Comparison of ENCODE assay signal across 3 fruit fly cellular contexts in genomic region chr3L:7830890-7831289, dm6.
TF ChIP-seq lines count a peak whose summit lies in the region.

No protein-coding gene starts in this region.

- no peak for TF ChIP-seq CTCF in whole organism, embryonic (GFP tag; optimal IDR thresholded peaks at IDR 0.05; lab: Kevin White, UChicago)

TF ChIP-seq in whole organism, embryonic, 481 proteins besides CTCF, POLR2A, EP300 and RAD21:
- TF ChIP-seq CG4404 (GFP tag; IDR thresholded peaks at IDR 0.05; lab: Robert Waterston, UW) = peak; percentile 10; the same call in 1 of the 2 replicates
- TF ChIP-seq tx (GFP tag; optimal IDR thresholded peaks at IDR 0.05; lab: Kevin White, UChicago) = no peak
- TF ChIP-seq Ravus (GFP tag; IDR thresholded peaks at IDR 0.05; lab: Robert Waterston, UW) = no peak
- no peak for TF ChIP-seq zen2 (GFP tag; IDR thresholded peaks at IDR 0.05; lab: Robert Waterston, UW; ENCODE audit: partially characterized antibody)
- TF ChIP-seq CG6813 (GFP tag; optimal IDR thresholded peaks at IDR 0.05; lab: Kevin White, UChicago) = no peak
- TF ChIP-seq Med (GFP tag; lab: Kevin White, UChicago) = peak; percentile 60
- no peak for TF ChIP-seq CG11247 (GFP tag; IDR thresholded peaks at IDR 0.05; lab: Robert Waterston, UW)
- TF ChIP-seq lola (GFP tag; optimal IDR thresholded peaks at IDR 0.05; lab: Kevin White, UChicago) = no peak
- no peak for TF ChIP-seq CG10321 (GFP tag; IDR thresholded peaks at IDR 0.05; lab: Robert Waterston, UW)
- TF ChIP-seq Vsx1 (GFP tag; optimal IDR thresholded peaks at IDR 0.05; lab: Kevin White, UChicago) = no peak
- TF ChIP-seq Mad (GFP tag; optimal IDR thresholded peaks at IDR 0.05; lab: Kevin White, UChicago) = no peak
- TF ChIP-seq Jarid2 (GFP tag; optimal IDR thresholded peaks at IDR 0.05; lab: Kevin White, UChicago) = no peak
- TF ChIP-seq CG8478 (optimal IDR thresholded peaks at IDR 0.05; lab: Kevin White, UChicago) = peak; percentile 19
- no peak for TF ChIP-seq slou (GFP tag; optimal IDR thresholded peaks at IDR 0.05; lab: Kevin White, UChicago)
- no peak for TF ChIP-seq so (GFP tag; IDR thresholded peaks at IDR 0.05; lab: Robert Waterston, UW)
- no peak for TF ChIP-seq Hmr (GFP tag; optimal IDR thresholded peaks at IDR 0.05; lab: Kevin White, UChicago)
- TF ChIP-seq vfl (GFP tag; optimal IDR thresholded peaks at IDR 0.05; lab: Kevin White, UChicago) = no peak
- TF ChIP-seq CG10654 (GFP tag; optimal IDR thresholded peaks at IDR 0.05; lab: Kevin White, UChicago) = no peak
- TF ChIP-seq maf-S (GFP tag; optimal IDR thresholded peaks at IDR 0.05; lab: Kevin White, UChicago) = no peak
- peak in 1 of 2 experiments; percentile 88 for TF ChIP-seq Dfd (GFP tag; optimal IDR thresholded peaks at IDR 0.05; lab: Kevin White, UChicago)
- no peak for TF ChIP-seq Aef1 (GFP tag; IDR thresholded peaks at IDR 0.05; lab: Robert Waterston, UW)
- TF ChIP-seq caup (GFP tag; optimal IDR thresholded peaks at IDR 0.05; lab: Kevin White, UChicago; ENCODE audit: severe bottlenecking) = no peak
- TF ChIP-seq PHDP (tag; optimal IDR thresholded peaks at IDR 0.05; lab: Kevin White, UChicago) = no peak
- TF ChIP-seq Max (GFP tag; optimal IDR thresholded peaks at IDR 0.05; lab: Kevin White, UChicago) = no peak
- no peak for TF ChIP-seq CG17568 (GFP tag; optimal IDR thresholded peaks at IDR 0.05; lab: Kevin White, UChicago)
- TF ChIP-seq CG14710 (tag; optimal IDR thresholded peaks at IDR 0.05; lab: Kevin White, UChicago) = no peak
- no peak for TF ChIP-seq CG31365 (tag; optimal IDR thresholded peaks at IDR 0.05; lab: Kevin White, UChicago)
- peak; percentile 0 for TF ChIP-seq Hr39 (optimal IDR thresholded peaks at IDR 0.05; lab: Kevin White, UChicago)
- no peak for TF ChIP-seq Nf-YA (GFP tag; IDR thresholded peaks at IDR 0.05; lab: Robert Waterston, UW)

TF ChIP-seq in whole organism, prepupa, 60 proteins besides CTCF, POLR2A, EP300 and RAD21:
- TF ChIP-seq CG3919 (GFP tag; optimal IDR thresholded peaks at IDR 0.05; lab: Kevin White, UChicago) (peak; percentile 17), Hr4 (GFP tag; optimal IDR thresholded peaks at IDR 0.05; lab: Kevin White, UChicago) (no peak)

TF ChIP-seq in whole organism, wandering third instar larva, 38 proteins besides CTCF, POLR2A, EP300 and RAD21:
- peak; percentile 96 for TF ChIP-seq Dfd (GFP tag; optimal IDR thresholded peaks at IDR 0.05; lab: Kevin White, UChicago)
- no peak for TF ChIP-seq ey (GFP tag; optimal IDR thresholded peaks at IDR 0.05; lab: Kevin White, UChicago)

Comparison
In these comparisons a context has a peak if more than half of its experiments do, and no peak if none do; other contexts are left out.
1. Of the 7 proteins assayed by ChIP-seq in both whole organism, embryonic and whole organism, prepupa: peak only in whole organism, embryonic: Hr39; only in whole organism, prepupa: none; in both: none; in neither: 6.